Worm (Caenorhabditis elegans): ENCODE data around the gene pqn-82.
A peak's percentile ranks its signal among the peaks of the same experiment; 100 is the strongest.

Gene pqn-82

ce11 chrIII:1880221-1880620, 31.4 kb downstream of the pqn-82 start:
- TF ChIP-seq nhr-48 (tag; optimal IDR thresholded peaks at IDR 0.05) (no peak), ceh-28 (tag; optimal IDR thresholded peaks at IDR 0.05) (peak; percentile 93)

- TF ChIP-seq unc-62 (GFP tag; optimal IDR thresholded peaks at IDR 0.05 in 1 of 2) (no peak), unc-62 (tag; optimal IDR thresholded peaks at IDR 0.05) (no peak), attf-4 (tag; optimal IDR thresholded peaks at IDR 0.05) (no peak), R02D3.7 (tag; optimal IDR thresholded peaks at IDR 0.05) (no peak), ceh-28 (tag; optimal IDR thresholded peaks at IDR 0.05) (peak; percentile 83), Y5F2A.4 (GFP tag; optimal IDR thresholded peaks at IDR 0.05) (no peak)
Measured at ce11 chrIII:1882678-1883077, 33.8 kb downstream of the pqn-82 start.

ce11 chrIII:1886914-1887313, 38.1 kb downstream of the pqn-82 start:
- TF ChIP-seq hlh-30 (tag; optimal IDR thresholded peaks at IDR 0.05; ENCODE audit: insufficient read depth) (no peak), ceh-28 (tag; optimal IDR thresholded peaks at IDR 0.05) (peak; percentile 84)

- TF ChIP-seq spr-3 (GFP tag; optimal IDR thresholded peaks at IDR 0.05) (no peak), Y5F2A.4 (GFP tag; optimal IDR thresholded peaks at IDR 0.05) (no peak), nhr-28 (tag; optimal IDR thresholded peaks at IDR 0.05) (no peak), saeg-2 (GFP tag; IDR thresholded peaks at IDR 0.05) (no peak), daf-16 (GFP tag; optimal IDR thresholded peaks at IDR 0.05) (no peak), daf-16 (tag; optimal IDR thresholded peaks at IDR 0.05) (no peak), mdl-1 (tag; optimal IDR thresholded peaks at IDR 0.05) (no peak), nhr-76 (tag; optimal IDR thresholded peaks at IDR 0.05) (no peak), Y75B8A.6 (GFP tag; IDR thresholded peaks at IDR 0.05) (no peak), duxl-1 (tag; optimal IDR thresholded peaks at IDR 0.05; ENCODE audit: poor library complexity) (no peak), lin-39 (tag; optimal IDR thresholded peaks at IDR 0.05) (no peak)
Measured at ce11 chrIII:1887354-1887753, 38.5 kb downstream of the pqn-82 start, which contains the start of gene B0524.3. B0524.3 (plus strand) TSS chrIII:1887654.

ce11 chrIII:1892147-1892546, 43.3 kb downstream of the pqn-82 start:
- peak; percentile 92 for TF ChIP-seq ceh-28 (tag; optimal IDR thresholded peaks at IDR 0.05)

ce11 chrIII:1893405-1893804, 44.6 kb downstream of the pqn-82 start:
- TF ChIP-seq aha-1 (tag) (peak; percentile 88), jun-1 (tag; optimal IDR thresholded peaks at IDR 0.05) (no peak)

- TF ChIP-seq dve-1 (tag; optimal IDR thresholded peaks at IDR 0.05; ENCODE audit: insufficient read depth) (no peak), ceh-28 (tag; optimal IDR thresholded peaks at IDR 0.05) (peak; percentile 91)
Measured at ce11 chrIII:1893851-1894250, 45.0 kb downstream of the pqn-82 start, which contains the start of the genes B0524.5 and B0524.2. B0524.5 (minus strand) TSS chrIII:1893890. B0524.2 (plus strand) TSS chrIII:1894057.

ce11 chrIII:1900406-1900805, 51.6 kb downstream of the pqn-82 start:
- TF ChIP-seq aha-1 (tag) (peak; percentile 63), lsy-2 (tag; optimal IDR thresholded peaks at IDR 0.05) (peak in 1 of 2 experiments; percentile 44), lin-13 (GFP tag; optimal IDR thresholded peaks at IDR 0.05) (peak; percentile 1)
